Worm (Caenorhabditis elegans) whole organism, L4/young adult: ENCODE data around the gene gcy-31.

Experiments used
- W03F9.2 ChIP-seq: fragments of 150-350 bp; optimal IDR thresholded peaks from 2 replicates; lab custom pipeline; 2014; ENCODE audit warnings: missing biosample characterization, missing genetic modification characterization
- him-1 ChIP-seq: sonication (generic microtip); optimal IDR thresholded peaks from 2 replicates; lab custom pipeline; 2016; ENCODE audit warnings: missing genotype, missing genetic modification reagents, missing genetic modification characterization, missing compliant biosample characterization

DNA sequence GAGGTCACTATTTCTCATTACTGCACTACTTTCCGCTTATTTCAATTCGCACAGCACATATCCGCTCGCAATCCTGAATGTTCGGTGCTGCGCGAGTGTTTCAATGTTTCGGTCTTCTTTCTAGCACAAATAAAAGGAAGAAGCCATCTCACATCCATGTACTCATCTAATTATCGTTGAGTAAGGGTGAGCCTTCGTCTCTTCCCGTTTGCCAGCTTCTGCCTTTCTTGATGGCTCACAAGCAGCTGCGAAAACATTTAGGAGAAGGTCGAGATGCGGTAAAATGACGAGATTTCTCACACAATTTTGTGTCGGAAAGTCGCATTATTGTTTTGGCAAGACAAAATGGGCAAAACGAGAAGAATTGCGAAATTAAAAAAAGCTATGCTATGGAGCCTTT lies 27.6 kb upstream of the gcy-31 start:
- TF ChIP-seq W03F9.2 (tag; lab: Kevin White, UChicago) (no peak), him-1 (tag; lab: Kevin White, UChicago) (no peak)
